Worm (Caenorhabditis elegans) whole organism, young adult: Measurements from ENCODE around the gene npp-25.

Experiments
- B0019.2 ChIP-seq: fragments of 200-800 bp; sonication (Bioruptor generic); conservative IDR thresholded peaks from 2 replicates; pipeline ENCODE4 v1.3.6; 2022; ENCODE audit warnings: missing genetic modification reagents, missing genetic modification characterization, missing compliant biosample characterization
- C06A6.2 ChIP-seq: fragments of 200-800 bp; sonication (Bioruptor generic); conservative IDR thresholded peaks from 2 replicates; pipeline ENCODE4 v1.3.6; 2022; ENCODE audit warnings: missing genetic modification characterization, missing compliant biosample characterization
- F33H1.4 ChIP-seq: fragments of 200-800 bp; sonication (Bioruptor generic); IDR thresholded peaks from 2 replicates; pipeline ENCODE4 v1.3.6; 2022; ENCODE audit warnings: missing genetic modification reagents, missing genetic modification characterization, missing compliant biosample characterization
- F55B11.4 ChIP-seq: sonication (generic microtip); optimal IDR thresholded peaks from 2 replicates; lab custom pipeline; 2016; ENCODE audit warnings: missing compliant biosample characterization, missing genetic modification characterization, borderline replicate concordance; ENCODE audit not compliant: insufficient read depth
- K12H6.12 ChIP-seq: fragments of 200-800 bp; sonication (Bioruptor generic); optimal IDR thresholded peaks from 2 replicates; lab custom pipeline; 2018; ENCODE audit warnings: mild to moderate bottlenecking, missing genetic modification characterization, missing compliant biosample characterization
- T07F8.4 ChIP-seq: sonication (generic microtip); optimal IDR thresholded peaks from 2 replicates; lab custom pipeline; 2016; ENCODE audit warnings: mild to moderate bottlenecking, missing genetic modification characterization, moderate library complexity, missing compliant biosample characterization
- Y53G8AR.9 ChIP-seq: fragments of 200-800 bp; sonication (Bioruptor generic); conservative IDR thresholded peaks from 2 replicates; pipeline ENCODE4 v1.3.6; 2022; ENCODE audit warnings: missing genetic modification reagents, missing genetic modification characterization, missing compliant biosample characterization
- ZK185.1 ChIP-seq: sonication (generic microtip); optimal IDR thresholded peaks from 2 replicates; lab custom pipeline; 2016; ENCODE audit warnings: mild to moderate bottlenecking, missing genetic modification characterization, missing compliant biosample characterization; ENCODE audit not compliant: poor library complexity, severe bottlenecking
- akir-1 ChIP-seq: fragments of 200-800 bp; sonication (Bioruptor generic); optimal IDR thresholded peaks from 2 replicates; lab custom pipeline; 2018; ENCODE audit warnings: mild to moderate bottlenecking, missing genetic modification characterization, moderate library complexity, missing compliant biosample characterization
- ama-1 ChIP-seq, 3 experiments: fragments of 150-350 bp in 1 of 3; sonication (generic microtip) in 2 of 3; optimal IDR thresholded peaks; 2 replicates each; lab custom pipeline; 2014 to 2018; ENCODE audit warnings: missing biosample characterization in 2 of 3, missing genetic modification characterization in 2 of 3, missing genetic modification reagents in 2 of 3
- aptf-2 ChIP-seq: fragments of 200-800 bp; sonication (Bioruptor generic); conservative IDR thresholded peaks from 2 replicates; pipeline ENCODE4 v1.3.6; 2022; ENCODE audit warnings: missing genetic modification reagents, missing genetic modification characterization, missing compliant biosample characterization
- atf-7 ChIP-seq: sonication (generic microtip); optimal IDR thresholded peaks from 2 replicates; lab custom pipeline; 2017; ENCODE audit warnings: mild to moderate bottlenecking, missing genetic modification characterization, missing compliant biosample characterization
- athp-1 ChIP-seq: sonication (generic microtip); optimal IDR thresholded peaks from 2 replicates; lab custom pipeline; 2017; ENCODE audit warnings: mild to moderate bottlenecking, missing genetic modification characterization, missing compliant biosample characterization
- ceh-27 ChIP-seq: fragments of 200-800 bp; sonication (Bioruptor generic); optimal IDR thresholded peaks from 2 replicates; lab custom pipeline; 2018; ENCODE audit warnings: mild to moderate bottlenecking, missing genetic modification characterization, moderate library complexity, missing compliant biosample characterization
- ceh-58 ChIP-seq: fragments of 200-800 bp; sonication (Bioruptor generic); IDR thresholded peaks from 2 replicates; pipeline ENCODE4 v1.3.6; 2022; ENCODE audit warnings: missing genetic modification characterization, missing compliant biosample characterization
- egl-18 ChIP-seq: fragments of 200-800 bp; sonication (Bioruptor generic); IDR thresholded peaks from 2 replicates; pipeline ENCODE4 v1.3.6; 2022; ENCODE audit warnings: missing genetic modification reagents, missing genetic modification characterization, missing compliant biosample characterization
- egl-44 ChIP-seq: fragments of 200-800 bp; sonication (Bioruptor generic); IDR thresholded peaks from 2 replicates; pipeline ENCODE4 v1.3.6; 2022; ENCODE audit warnings: missing genetic modification reagents, missing genetic modification characterization, missing compliant biosample characterization
- egrh-3 ChIP-seq: fragments of 200-800 bp; sonication (Bioruptor generic); IDR thresholded peaks from 2 replicates; pipeline ENCODE4 v1.3.6; 2022; ENCODE audit warnings: missing genetic modification reagents, missing genetic modification characterization, missing compliant biosample characterization
- ekl-4 ChIP-seq: fragments of 200-800 bp; sonication (Bioruptor generic); IDR thresholded peaks from 2 replicates; pipeline ENCODE4 v1.3.6; 2022; ENCODE audit warnings: missing genetic modification reagents, missing genetic modification characterization, missing compliant biosample characterization
- gei-17 ChIP-seq: fragments of 200-800 bp; sonication (Bioruptor generic); optimal IDR thresholded peaks from 2 replicates; lab custom pipeline; 2018; ENCODE audit warnings: mild to moderate bottlenecking, missing genetic modification characterization, missing compliant biosample characterization
- hmg-1.2 ChIP-seq: fragments of 200-800 bp; sonication (Bioruptor generic); IDR thresholded peaks from 2 replicates; pipeline ENCODE4 v1.3.6; 2022; ENCODE audit warnings: missing genetic modification reagents, missing genetic modification characterization, missing compliant biosample characterization
- hmg-20 ChIP-seq: fragments of 200-800 bp; sonication (Bioruptor generic); IDR thresholded peaks from 2 replicates; pipeline ENCODE4 v1.3.6; 2022; ENCODE audit warnings: missing genetic modification reagents, missing genetic modification characterization, missing compliant biosample characterization
- hrde-1 ChIP-seq: sonication (generic microtip); optimal IDR thresholded peaks from 2 replicates; lab custom pipeline; 2016; ENCODE audit warnings: missing genetic modification characterization, mild to moderate bottlenecking, missing compliant biosample characterization, moderate library complexity, missing genotype, missing genetic modification reagents, borderline replicate concordance
- hsf-1 ChIP-seq: fragments of 200-800 bp; sonication (Bioruptor generic); IDR thresholded peaks from 2 replicates; pipeline ENCODE4 v1.3.6; 2022; ENCODE audit warnings: missing genetic modification reagents, missing genetic modification characterization, missing compliant biosample characterization
- lin-35 ChIP-seq, 3 experiments: fragments of 150-350 bp in 2 of 3; sonication (generic microtip) in 1 of 3; optimal IDR thresholded peaks; 2 replicates each; lab custom pipeline; 2014 to 2018; ENCODE audit warnings: missing biosample characterization in 3 of 3, missing genetic modification characterization in 3 of 3, missing genetic modification reagents in 3 of 3
- lsl-1 ChIP-seq: fragments of 200-800 bp; sonication (Bioruptor generic); optimal IDR thresholded peaks from 2 replicates; lab custom pipeline; 2018; ENCODE audit warnings: mild to moderate bottlenecking, missing genetic modification characterization, moderate library complexity, missing compliant biosample characterization
- lsy-27 ChIP-seq: sonication (generic microtip); optimal IDR thresholded peaks from 2 replicates; lab custom pipeline; 2017; ENCODE audit warnings: missing genetic modification characterization, mild to moderate bottlenecking, missing compliant biosample characterization, antibody characterized with exemption, missing genotype, borderline replicate concordance; ENCODE audit not compliant: insufficient read depth
- madf-10 ChIP-seq: sonication (generic microtip); optimal IDR thresholded peaks from 2 replicates; lab custom pipeline; 2016; ENCODE audit warnings: mild to moderate bottlenecking, missing genetic modification characterization, missing compliant biosample characterization
- madf-8 ChIP-seq: fragments of 200-800 bp; sonication (Bioruptor generic); conservative IDR thresholded peaks from 2 replicates; pipeline ENCODE4 v1.3.6; 2022; ENCODE audit warnings: missing genetic modification reagents, missing genetic modification characterization, missing compliant biosample characterization
- mcd-1 ChIP-seq: fragments of 200-800 bp; sonication (Bioruptor generic); IDR thresholded peaks from 2 replicates; pipeline ENCODE4 v1.3.6; 2022; ENCODE audit warnings: missing genetic modification reagents, missing genetic modification characterization, missing compliant biosample characterization
- mel-28 ChIP-seq: sonication (generic microtip); optimal IDR thresholded peaks from 2 replicates; lab custom pipeline; 2016; ENCODE audit warnings: borderline replicate concordance, mild to moderate bottlenecking, missing genetic modification characterization, missing compliant biosample characterization
- nhr-120 ChIP-seq: fragments of 200-800 bp; sonication (Bioruptor generic); IDR thresholded peaks from 2 replicates; pipeline ENCODE4 v1.3.6; 2022; ENCODE audit warnings: missing genetic modification characterization, missing compliant biosample characterization
- nhr-80 ChIP-seq: sonication (generic microtip); optimal IDR thresholded peaks from 2 replicates; lab custom pipeline; 2016; ENCODE audit warnings: missing genetic modification characterization, missing compliant biosample characterization
- nhr-90 ChIP-seq: sonication (generic microtip); optimal IDR thresholded peaks from 2 replicates; lab custom pipeline; 2016; ENCODE audit warnings: missing genotype, mild to moderate bottlenecking, missing genetic modification characterization, missing compliant biosample characterization
- pbrm-1 ChIP-seq: fragments of 200-800 bp; sonication (Bioruptor generic); IDR thresholded peaks from 2 replicates; pipeline ENCODE4 v1.3.6; 2022; ENCODE audit warnings: missing genetic modification reagents, missing genetic modification characterization, missing compliant biosample characterization
- snpc-1.3 ChIP-seq: sonication (generic microtip); optimal IDR thresholded peaks from 2 replicates; lab custom pipeline; 2017; ENCODE audit warnings: missing genetic modification characterization, mild to moderate bottlenecking, missing compliant biosample characterization, antibody characterized with exemption, moderate library complexity, missing genotype, missing genetic modification reagents; ENCODE audit not compliant: insufficient read depth
- snpc-4 ChIP-seq, 5 experiments: fragments of 150-350 bp in 1 of 5; sonication (generic microtip) in 4 of 5; optimal IDR thresholded peaks; 2 replicates each; lab custom pipeline; 2014 to 2018; ENCODE audit warnings: missing genetic modification characterization in 5 of 5, missing biosample characterization in 3 of 5, antibody characterized with exemption in 2 of 5, mild to moderate bottlenecking in 2 of 5, missing compliant biosample characterization in 2 of 5, missing genotype in 2 of 5, moderate library complexity in 2 of 5, missing genetic modification reagents in 1 of 5
- somi-1 ChIP-seq: fragments of 200-800 bp; sonication (Bioruptor generic); optimal IDR thresholded peaks from 2 replicates; lab custom pipeline; 2018; ENCODE audit warnings: mild to moderate bottlenecking, missing genetic modification characterization, missing compliant biosample characterization
- tbp1 ChIP-seq: fragments of 200-800 bp; sonication (Bioruptor generic); optimal IDR thresholded peaks from 2 replicates; lab custom pipeline; 2018; ENCODE audit warnings: mild to moderate bottlenecking, missing genetic modification characterization, missing compliant biosample characterization
- xnd-1 ChIP-seq: sonication (generic microtip); optimal IDR thresholded peaks from 2 replicates; lab custom pipeline; 2016; ENCODE audit warnings: missing genotype, missing genetic modification reagents, missing genetic modification characterization, missing compliant biosample characterization
- zim-3 ChIP-seq: sonication (generic microtip); optimal IDR thresholded peaks from 2 replicates; lab custom pipeline; 2017; ENCODE audit warnings: mild to moderate bottlenecking, missing genetic modification characterization, moderate library complexity, missing compliant biosample characterization
- ztf-18 ChIP-seq: sonication (generic microtip); optimal IDR thresholded peaks from 2 replicates; lab custom pipeline; 2016; ENCODE audit warnings: missing genotype, mild to moderate bottlenecking, missing genetic modification characterization, missing compliant biosample characterization
- ztf-6 ChIP-seq: fragments of 200-800 bp; sonication (Bioruptor generic); IDR thresholded peaks from 2 replicates; pipeline ENCODE4 v1.3.6; 2022; ENCODE audit warnings: missing genetic modification reagents, missing genetic modification characterization, missing compliant biosample characterization

Gene npp-25

ce11 chrIII:12874606-12875066 is 51.2 kb downstream of the npp-25 start, which contains the start of the genes mrg-1 and spcs-2 (continued):
- TF ChIP-seq nhr-90 (tag; lab: Kevin White, UChicago) (peak; percentile 35), ama-1 (optimal IDR thresholded peaks at IDR 0.05; lab: Kevin White, UChicago) (no peak), ama-1 (GFP tag; optimal IDR thresholded peaks at IDR 0.05; lab: Kevin White, UChicago) (peak in 1 of 2 experiments; percentile 55), xnd-1 (tag; lab: Kevin White, UChicago) (peak; percentile 57), hsf-1 (GFP tag; lab: Robert Waterston, UW) (no peak), mel-28 (peak; percentile 18), ceh-58 (GFP tag; lab: Robert Waterston, UW) (no peak), nhr-120 (GFP tag; lab: Robert Waterston, UW) (no peak), ZK185.1 (tag; lab: Kevin White, UChicago) (peak; percentile 91), madf-8 (no peak), ztf-6 (GFP tag; lab: Robert Waterston, UW) (0 out of 2 replicates have a peak, but pooled peaks have one; percentile 32), ceh-27 (GFP tag; lab: Kevin White, UChicago) (peak; percentile 71), ekl-4 (peak; percentile 76), egl-18 (GFP tag; lab: Robert Waterston, UW) (no peak), tbp1 (peak; percentile 63), hrde-1 (tag; lab: Kevin White, UChicago) (peak; percentile 15), snpc-4 (GFP tag; optimal IDR thresholded peaks at IDR 0.05; lab: Kevin White, UChicago) (peak; percentile 42), snpc-4 (tag; optimal IDR thresholded peaks at IDR 0.05; lab: Kevin White, UChicago) (peak in 3 of 4 experiments; percentile 57 to 72 (median 62)), madf-10 (tag; lab: Kevin White, UChicago) (peak; percentile 68), hmg-20 (GFP tag; lab: Robert Waterston, UW) (0 out of 2 replicates have a peak, but pooled peaks have one; percentile 13), lin-35 (GFP tag; optimal IDR thresholded peaks at IDR 0.05; lab: Kevin White, UChicago) (peak in 2 of 3 experiments; percentile 46 to 90), athp-1 (peak; percentile 84), T07F8.4 (peak; percentile 50), F33H1.4 (peak; percentile 71), K12H6.12 (tag; lab: Kevin White, UChicago) (peak; percentile 52), egrh-3 (GFP tag; lab: Robert Waterston, UW) (peak; percentile 60), lsy-27 (tag; lab: Kevin White, UChicago) (peak; percentile 55), akir-1 (GFP tag; lab: Kevin White, UChicago) (no peak), nhr-80 (tag; lab: Kevin White, UChicago) (peak; percentile 53), gei-17 (GFP tag; lab: Kevin White, UChicago) (no peak), hmg-1.2 (GFP tag; lab: Robert Waterston, UW) (peak; percentile 64), F55B11.4 (tag; lab: Kevin White, UChicago) (no peak), egl-44 (peak; percentile 50; the same call in 1 of the 2 replicates), atf-7 (tag; lab: Kevin White, UChicago) (peak; percentile 10), pbrm-1 (GFP tag; lab: Robert Waterston, UW) (peak; percentile 91), zim-3 (no peak), Y53G8AR.9 (peak; percentile 90), somi-1 (GFP tag; lab: Kevin White, UChicago) (no peak), lsl-1 (GFP tag; lab: Kevin White, UChicago) (peak; percentile 75), ztf-18 (tag; lab: Kevin White, UChicago) (peak; percentile 67), C06A6.2 (GFP tag; lab: Robert Waterston, UW) (peak; percentile 80), B0019.2 (GFP tag; lab: Robert Waterston, UW) (peak; percentile 62), snpc-1.3 (tag; lab: Kevin White, UChicago) (peak; percentile 88), mcd-1 (GFP tag; lab: Robert Waterston, UW) (peak; percentile 87), aptf-2 (GFP tag; lab: Robert Waterston, UW) (0 out of 2 replicates have a peak, but pooled peaks have one; percentile 55)
